Worm (Caenorhabditis elegans) whole organism, late embryonic: ENCODE data around the gene C06A8.8.

ENCODE experiments used
- K09A11.1 ChIP-seq: sonication (generic microtip); optimal IDR thresholded peaks from 2 replicates; lab custom pipeline; 2017; ENCODE audit warnings: antibody characterized with exemption, mild to moderate bottlenecking, missing genetic modification characterization, missing compliant biosample characterization; ENCODE audit not compliant: insufficient read depth
- dve-1 ChIP-seq: sonication (generic microtip); optimal IDR thresholded peaks from 2 replicates; lab custom pipeline; 2017; ENCODE audit warnings: antibody characterized with exemption, mild to moderate bottlenecking, missing genetic modification characterization, missing compliant biosample characterization
- madf-2 ChIP-seq: sonication (generic microtip); optimal IDR thresholded peaks from 2 replicates; lab custom pipeline; 2017; ENCODE audit warnings: missing genetic modification characterization, missing compliant biosample characterization
- nhr-232 ChIP-seq: sonication (generic microtip); optimal IDR thresholded peaks from 2 replicates; lab custom pipeline; 2016; ENCODE audit warnings: missing genetic modification characterization, missing compliant biosample characterization
- pag-3 ChIP-seq: sonication (generic microtip); optimal IDR thresholded peaks from 2 replicates; lab custom pipeline; 2016; ENCODE audit warnings: missing compliant biosample characterization, missing genetic modification characterization, borderline replicate concordance
- unc-3 ChIP-seq, 2 experiments: fragments of 200-800 bp in 1 of 2; sonication (Bioruptor generic) in 1 of 2; sonication (generic microtip) in 1 of 2; conservative IDR thresholded peaks in 1 of 2; optimal IDR thresholded peaks in 1 of 2; 2 replicates each; pipeline versions ENCODE4 v1.3.6 to Lab custom; 2016 to 2022; ENCODE audit warnings: missing compliant biosample characterization in 2 of 2, missing genetic modification characterization in 2 of 2, missing genetic modification reagents in 1 of 2

ce11 chrII:7755116-7755571, 16.7 kb downstream of the C06A8.8 start, which contains the start of the genes B0228.6 and B0228.1:
- TF ChIP-seq unc-3 (GFP tag; conservative IDR thresholded peaks at IDR 0.05; lab: Robert Waterston, UW): no peak
- TF ChIP-seq unc-3 (tag; optimal IDR thresholded peaks at IDR 0.05; lab: Kevin White, UChicago): no peak
- no peak for TF ChIP-seq pag-3 (tag; lab: Kevin White, UChicago)
- TF ChIP-seq K09A11.1 (tag; lab: Kevin White, UChicago): no peak
- no peak for TF ChIP-seq madf-2 (tag; lab: Kevin White, UChicago)
- no peak for TF ChIP-seq dve-1 (tag; lab: Kevin White, UChicago)
- no peak for TF ChIP-seq nhr-232 (tag; lab: Kevin White, UChicago)
